Fruit fly (Drosophila melanogaster) whole organism, embryonic: ENCODE data around the gene fry.

ENCODE experiments used
- Antp ChIP-seq: fragments of 200-800 bp; sonication (Bioruptor generic); optimal IDR thresholded peaks from 3 replicates; lab custom pipeline; 2016; ENCODE audit warnings: missing biosample characterization, missing genetic modification characterization
- Asciz ChIP-seq: fragments of 200-800 bp; sonication (Bioruptor generic); optimal IDR thresholded peaks from 2 replicates; lab custom pipeline; 2017; ENCODE audit warnings: missing biosample characterization, mild to moderate bottlenecking, missing genetic modification characterization, missing genetic modification reagents
- Atf-2 ChIP-seq: fragments of 200-800 bp; sonication (Bioruptor generic); optimal IDR thresholded peaks from 2 replicates; lab custom pipeline; 2016; ENCODE audit warnings: missing biosample characterization, missing genetic modification characterization
- Blimp-1 ChIP-seq: fragments of 200-800 bp; sonication (Bioruptor generic); optimal IDR thresholded peaks from 3 replicates; lab custom pipeline; 2018; ENCODE audit warnings: missing biosample characterization, missing genetic modification characterization, mild to moderate bottlenecking, moderate library complexity, missing genetic modification reagents
- BtbVII ChIP-seq: fragments of 200-800 bp; sonication (Bioruptor generic); optimal IDR thresholded peaks from 3 replicates; lab custom pipeline; 2017; ENCODE audit warnings: missing biosample characterization, mild to moderate bottlenecking, missing genetic modification characterization
- CG10321 ChIP-seq: fragments of 200-800 bp; sonication (Bioruptor generic); IDR thresholded peaks from 2 replicates; pipeline ENCODE4 v1.3.6; 2022; ENCODE audit warnings: missing biosample characterization, missing genetic modification characterization
- CG10462 ChIP-seq: fragments of 200-800 bp; sonication (Bioruptor generic); optimal IDR thresholded peaks from 2 replicates; lab custom pipeline; 2016; ENCODE audit warnings: missing biosample characterization, missing genetic modification characterization
- CG11085 ChIP-seq: fragments of 200-800 bp; sonication (Bioruptor generic); IDR thresholded peaks from 2 replicates; pipeline ENCODE4 v1.3.6; 2022; ENCODE audit warnings: missing biosample characterization, missing genetic modification characterization
- CG13123 ChIP-seq: fragments of 200-800 bp; sonication (Bioruptor generic); optimal IDR thresholded peaks from 2 replicates; lab custom pipeline; 2016; ENCODE audit warnings: missing biosample characterization, missing genetic modification characterization
- CG14860 ChIP-seq: fragments of 200-800 bp; sonication (Bioruptor generic); IDR thresholded peaks from 3 replicates; pipeline ENCODE4 v1.3.6; 2022; ENCODE audit warnings: missing biosample characterization, missing genetic modification characterization; ENCODE audit not compliant: partially characterized antibody
- CG15479 ChIP-seq: fragments of 200-800 bp; sonication (Bioruptor generic); optimal IDR thresholded peaks from 3 replicates; lab custom pipeline; 2019; ENCODE audit warnings: missing biosample characterization, mild to moderate bottlenecking, missing genetic modification characterization, moderate library complexity
- CG17359 ChIP-seq: fragments of 200-800 bp; sonication (Bioruptor generic); optimal IDR thresholded peaks from 3 replicates; lab custom pipeline; 2018; ENCODE audit warnings: missing biosample characterization, mild to moderate bottlenecking, missing genetic modification characterization, moderate library complexity
- CG17612 ChIP-seq: fragments of 200-800 bp; sonication (Bioruptor generic); IDR thresholded peaks from 2 replicates; pipeline ENCODE4 v1.3.6; 2022; ENCODE audit warnings: missing biosample characterization, missing genetic modification characterization
- CG2712 ChIP-seq: fragments of 200-800 bp; optimal IDR thresholded peaks from 3 replicates; lab custom pipeline; 2019; ENCODE audit warnings: missing biosample characterization, mild to moderate bottlenecking, missing genetic modification characterization, moderate library complexity
- CG3163 ChIP-seq: fragments of 200-800 bp; sonication (Bioruptor generic); optimal IDR thresholded peaks from 3 replicates; lab custom pipeline; 2016; ENCODE audit warnings: missing biosample characterization, missing genetic modification characterization
- CG34224 ChIP-seq: fragments of 200-800 bp; sonication (Bioruptor generic); IDR thresholded peaks from 3 replicates; pipeline ENCODE4 v1.3.6; 2022; ENCODE audit warnings: missing biosample characterization, missing genetic modification characterization; ENCODE audit not compliant: partially characterized antibody
- CG34376 ChIP-seq: fragments of 200-800 bp; sonication (Bioruptor generic); optimal IDR thresholded peaks from 2 replicates; lab custom pipeline; 2018; ENCODE audit warnings: missing biosample characterization, mild to moderate bottlenecking, missing genetic modification characterization
- CG6254 ChIP-seq: fragments of 200-800 bp; sonication (Bioruptor generic); optimal IDR thresholded peaks from 3 replicates; lab custom pipeline; 2017; ENCODE audit warnings: mild to moderate bottlenecking, missing biosample characterization, missing genetic modification reagents, missing genetic modification characterization
- CG7372 ChIP-seq: fragments of 200-800 bp; sonication (Bioruptor generic); IDR thresholded peaks from 2 replicates; pipeline ENCODE4 v1.3.6; 2022; ENCODE audit warnings: missing biosample characterization, missing genetic modification characterization
- CG7839 ChIP-seq: fragments of 200-800 bp; sonication (Bioruptor generic); optimal IDR thresholded peaks from 3 replicates; lab custom pipeline; 2018; ENCODE audit warnings: missing biosample characterization, mild to moderate bottlenecking, missing genetic modification characterization, moderate library complexity
- CG7963 ChIP-seq: fragments of 200-800 bp; sonication (Bioruptor generic); IDR thresholded peaks from 3 replicates; pipeline ENCODE4 v1.3.6; 2022; ENCODE audit warnings: missing biosample characterization, missing genetic modification characterization; ENCODE audit not compliant: partially characterized antibody
- CG8359 ChIP-seq: fragments of 200-800 bp; sonication (Bioruptor generic); optimal IDR thresholded peaks from 2 replicates; lab custom pipeline; 2017; ENCODE audit warnings: missing biosample characterization, mild to moderate bottlenecking, missing genetic modification characterization, borderline replicate concordance
- CG9215 ChIP-seq: fragments of 200-800 bp; sonication (Bioruptor generic); IDR thresholded peaks from 2 replicates; pipeline ENCODE4 v1.3.6; 2022; ENCODE audit warnings: missing biosample characterization, missing genetic modification characterization
- CHES-1-like ChIP-seq: fragments of 200-800 bp; sonication (Bioruptor generic); optimal IDR thresholded peaks from 2 replicates; lab custom pipeline; 2016; ENCODE audit warnings: missing biosample characterization, missing genetic modification characterization
- Chrac-16 ChIP-seq: fragments of 200-800 bp; sonication (Bioruptor generic); optimal IDR thresholded peaks from 3 replicates; lab custom pipeline; 2016; ENCODE audit warnings: missing biosample characterization, missing genetic modification characterization
- CrebB ChIP-seq: fragments of 200-800 bp; sonication (Bioruptor generic); optimal IDR thresholded peaks from 3 replicates; lab custom pipeline; 2018; ENCODE audit warnings: missing biosample characterization, mild to moderate bottlenecking, missing genetic modification characterization
- Doc2 ChIP-seq: fragments of 200-800 bp; sonication (Bioruptor generic); IDR thresholded peaks from 2 replicates; pipeline ENCODE4 v1.3.6; 2022; ENCODE audit warnings: missing biosample characterization, missing genetic modification characterization
- Doc3 ChIP-seq: fragments of 200-800 bp; sonication (Bioruptor generic); IDR thresholded peaks from 3 replicates; pipeline ENCODE4 v1.3.6; 2022; ENCODE audit warnings: missing biosample characterization, missing genetic modification characterization; ENCODE audit not compliant: partially characterized antibody
- E2f2 ChIP-seq: fragments of 200-800 bp; sonication (Bioruptor generic); IDR thresholded peaks from 2 replicates; pipeline ENCODE4 v1.3.6; 2022; ENCODE audit warnings: missing biosample characterization, missing genetic modification characterization
- Fer2 ChIP-seq: fragments of 200-800 bp; sonication (Bioruptor generic); optimal IDR thresholded peaks from 2 replicates; lab custom pipeline; 2018; ENCODE audit warnings: missing biosample characterization, mild to moderate bottlenecking, missing genetic modification characterization, moderate library complexity
- Hey ChIP-seq: fragments of 200-800 bp; sonication (Bioruptor generic); optimal IDR thresholded peaks from 3 replicates; lab custom pipeline; 2018; ENCODE audit warnings: missing biosample characterization, mild to moderate bottlenecking, missing genetic modification characterization
- Hr3 ChIP-seq: fragments of 200-800 bp; sonication (Bioruptor generic); optimal IDR thresholded peaks from 3 replicates; lab custom pipeline; 2016; ENCODE audit warnings: missing biosample characterization, missing genetic modification characterization
- Jarid2 ChIP-seq: fragments of 200-800 bp; sonication (Bioruptor generic); optimal IDR thresholded peaks from 3 replicates; lab custom pipeline; 2017; ENCODE audit warnings: mild to moderate bottlenecking, missing biosample characterization, missing genetic modification reagents, missing genetic modification characterization
- Max ChIP-seq: fragments of 200-800 bp; sonication (Bioruptor generic); optimal IDR thresholded peaks from 2 replicates; lab custom pipeline; 2016; ENCODE audit warnings: missing biosample characterization, mild to moderate bottlenecking, missing genetic modification characterization
- Med ChIP-seq: fragments of 200-800 bp; sonication (Bioruptor generic); peaks from one replicate; lab custom pipeline; 2016; ENCODE audit warnings: missing biosample characterization, missing genetic modification characterization, mild to moderate bottlenecking, inconsistent platforms, moderate library complexity
- Meics ChIP-seq: fragments of 200-800 bp; sonication (Bioruptor generic); optimal IDR thresholded peaks from 2 replicates; lab custom pipeline; 2017; ENCODE audit warnings: missing biosample characterization, mild to moderate bottlenecking, missing genetic modification characterization
- Mes4 ChIP-seq: fragments of 200-800 bp; sonication (Bioruptor generic); optimal IDR thresholded peaks from 2 replicates; lab custom pipeline; 2016; ENCODE audit warnings: missing biosample characterization, missing genetic modification characterization
- Six4 ChIP-seq: fragments of 200-800 bp; sonication (Bioruptor generic); optimal IDR thresholded peaks from 2 replicates; lab custom pipeline; 2016; ENCODE audit warnings: missing biosample characterization, missing genetic modification characterization
- az2 ChIP-seq: fragments of 200-800 bp; sonication (Bioruptor generic); optimal IDR thresholded peaks from 3 replicates; lab custom pipeline; 2016; ENCODE audit warnings: missing biosample characterization, missing genetic modification characterization
- bcd ChIP-seq: fragments of 200-800 bp; sonication (Bioruptor generic); optimal IDR thresholded peaks from 2 replicates; lab custom pipeline; 2017; ENCODE audit warnings: missing biosample characterization, mild to moderate bottlenecking, missing genetic modification characterization
- esg ChIP-seq: fragments of 200-800 bp; sonication (Bioruptor generic); conservative IDR thresholded peaks from 2 replicates; pipeline ENCODE4 v1.3.6; 2022; ENCODE audit warnings: missing biosample characterization, missing genetic modification characterization
- gce ChIP-seq: fragments of 200-800 bp; sonication (Bioruptor generic); IDR thresholded peaks from 3 replicates; pipeline ENCODE4 v1.3.6; 2022; ENCODE audit warnings: missing biosample characterization, missing genetic modification characterization
- gcm2 ChIP-seq: fragments of 200-800 bp; sonication (Bioruptor generic); optimal IDR thresholded peaks from 2 replicates; lab custom pipeline; 2016; ENCODE audit warnings: missing biosample characterization, missing genetic modification characterization
- kni ChIP-seq: fragments of 200-800 bp; sonication (Bioruptor generic); optimal IDR thresholded peaks from 3 replicates; lab custom pipeline; 2017; ENCODE audit warnings: mild to moderate bottlenecking, missing biosample characterization, missing genetic modification reagents, missing genetic modification characterization
- onecut ChIP-seq: fragments of 200-800 bp; sonication (Bioruptor generic); IDR thresholded peaks from 2 replicates; pipeline ENCODE4 v1.3.6; 2022; ENCODE audit warnings: missing biosample characterization, missing genetic modification characterization
- pfk ChIP-seq: fragments of 200-800 bp; sonication (Bioruptor generic); optimal IDR thresholded peaks from 2 replicates; lab custom pipeline; 2018; ENCODE audit warnings: missing biosample characterization, mild to moderate bottlenecking, missing genetic modification characterization, moderate library complexity
- ro ChIP-seq: fragments of 200-800 bp; sonication (Bioruptor generic); IDR thresholded peaks from 2 replicates; pipeline ENCODE4 v1.3.6; 2022; ENCODE audit warnings: missing biosample characterization, missing genetic modification characterization
- sisA ChIP-seq: fragments of 200-800 bp; sonication (Bioruptor generic); IDR thresholded peaks from 2 replicates; pipeline ENCODE4 v1.3.6; 2022; ENCODE audit warnings: missing biosample characterization, missing genetic modification characterization
- sna ChIP-seq: fragments of 200-800 bp; sonication (Bioruptor generic); IDR thresholded peaks from 2 replicates; pipeline ENCODE4 v1.3.6; 2022; ENCODE audit warnings: missing biosample characterization, missing genetic modification characterization; ENCODE audit not compliant: partially characterized antibody
- tll ChIP-seq, 2 experiments: fragments of 200-800 bp in 1 of 2; fragments of >200 bp in 1 of 2; sonication (Bioruptor generic) in 1 of 2; optimal IDR thresholded peaks; 2 replicates each; lab custom pipeline; 2017 to 2019; ENCODE audit warnings: missing biosample characterization in 2 of 2, missing genetic modification characterization in 2 of 2, mild to moderate bottlenecking in 1 of 2, moderate library complexity in 1 of 2

fry gene

dm6 chr3L:9678007-9678497 is 851 bp downstream of the fry start (continued):
- TF ChIP-seq CG8359 (GFP tag; lab: Kevin White, UChicago) (no peak), CG17359 (no peak), Antp (GFP tag; lab: Kevin White, UChicago) (peak; percentile 3), gcm2 (GFP tag; lab: Kevin White, UChicago) (no peak), CG7839 (tag; lab: Kevin White, UChicago) (peak; percentile 13), Med (GFP tag; lab: Kevin White, UChicago) (peak; percentile 63), BtbVII (GFP tag; lab: Kevin White, UChicago) (no peak), pfk (GFP tag; lab: Kevin White, UChicago) (no peak), CG7963 (no peak), onecut (GFP tag; lab: Robert Waterston, UW) (no peak), Blimp-1 (GFP tag; lab: Kevin White, UChicago) (no peak), Doc2 (GFP tag; lab: Robert Waterston, UW) (no peak), CG34224 (GFP tag; lab: Robert Waterston, UW) (peak; percentile 39; the same call in 1 of the 3 replicates), CG14860 (no peak), Asciz (peak; percentile 13), E2f2 (no peak), az2 (GFP tag; lab: Kevin White, UChicago) (no peak), CG34376 (GFP tag; lab: Kevin White, UChicago) (no peak), Atf-2 (GFP tag; lab: Kevin White, UChicago) (no peak), Chrac-16 (GFP tag; lab: Kevin White, UChicago) (no peak), gce (GFP tag; lab: Robert Waterston, UW) (no peak), Doc3 (no peak), CG11085 (GFP tag; lab: Robert Waterston, UW) (no peak), CG2712 (tag; lab: Kevin White, UChicago) (peak; percentile 28), CrebB (tag; lab: Kevin White, UChicago) (no peak), Six4 (no peak), bcd (GFP tag; lab: Kevin White, UChicago) (no peak), Meics (GFP tag; lab: Kevin White, UChicago) (no peak), Hey (tag; lab: Kevin White, UChicago) (no peak), CG13123 (peak; percentile 18), CG7372 (no peak), CG10321 (GFP tag; lab: Robert Waterston, UW) (peak; percentile 68), CG6254 (GFP tag; lab: Kevin White, UChicago) (no peak), sisA (GFP tag; lab: Robert Waterston, UW) (no peak), Hr3 (GFP tag; lab: Kevin White, UChicago) (no peak), ro (no peak), CG10462 (no peak), CG17612 (GFP tag; lab: Robert Waterston, UW) (no peak), Mes4 (no peak), tll (GFP tag; optimal IDR thresholded peaks at IDR 0.05; lab: Kevin White, UChicago) (peak in 1 of 2 experiments; percentile 42), CHES-1-like (GFP tag; lab: Kevin White, UChicago) (no peak), kni (GFP tag; lab: Kevin White, UChicago) (peak; percentile 24), Fer2 (tag; lab: Kevin White, UChicago) (no peak), CG3163 (peak; percentile 17), Max (GFP tag; lab: Kevin White, UChicago) (no peak), CG15479 (GFP tag; lab: Kevin White, UChicago) (peak; percentile 92), Jarid2 (no peak), esg (GFP tag; lab: Robert Waterston, UW) (no peak), sna (GFP tag; lab: Robert Waterston, UW) (no peak), CG9215 (GFP tag; lab: Robert Waterston, UW) (no peak)
